Worm (Caenorhabditis elegans): Measurements from ENCODE around the gene rsp-5.

DNA sequence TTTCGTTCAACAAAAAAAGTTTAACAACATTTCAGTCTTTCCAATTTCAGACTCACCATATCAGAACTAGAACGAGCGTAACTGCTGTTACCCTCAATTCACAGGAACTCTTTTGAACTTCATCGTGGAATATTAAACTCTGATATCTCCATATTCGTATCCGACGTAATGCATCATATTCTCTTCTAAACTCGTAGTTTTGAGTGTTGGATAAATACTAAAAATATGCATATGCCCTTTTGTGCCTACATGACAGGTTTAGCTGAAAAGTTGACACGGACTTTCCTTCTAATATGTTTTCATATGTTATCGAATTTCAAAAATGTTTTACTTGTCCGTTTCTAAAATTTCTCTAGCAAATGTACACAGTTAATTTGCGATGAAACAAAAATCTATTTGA, 9.1 kb downstream of the rsp-5 start, which contains the start of gene twk-49:
- TF ChIP-seq attf-5 (GFP tag; optimal IDR thresholded peaks at IDR 0.05) (no peak), egl-18 (GFP tag; IDR thresholded peaks at IDR 0.05) (no peak), Y79H2A.3 (GFP tag; conservative IDR thresholded peaks at IDR 0.05) (no peak), mxl-1 (tag; optimal IDR thresholded peaks at IDR 0.05) (no peak), ceh-40 (GFP tag; IDR thresholded peaks at IDR 0.05) (no peak), Y53G8AR.9 (GFP tag; conservative IDR thresholded peaks at IDR 0.05) (no peak), aptf-3 (GFP tag; IDR thresholded peaks at IDR 0.05) (no peak), pha-4 (tag; optimal IDR thresholded peaks at IDR 0.05) (no peak)
